Worm (Caenorhabditis elegans) whole organism, late embryonic: ENCODE results near the gene ccch-1.

ENCODE experiments used
- C08G9.2 ChIP-seq: sonication (generic microtip); optimal IDR thresholded peaks from 2 replicates; lab custom pipeline; 2016; ENCODE audit warnings: mild to moderate bottlenecking, missing genetic modification characterization, moderate library complexity, missing compliant biosample characterization
- T23F11.4 ChIP-seq: fragments of 200-800 bp; sonication (Bioruptor generic); optimal IDR thresholded peaks from 2 replicates; lab custom pipeline; 2018; ENCODE audit warnings: mild to moderate bottlenecking, missing genetic modification characterization, missing compliant biosample characterization
- Y22D7AL.16 ChIP-seq: sonication (generic microtip); optimal IDR thresholded peaks from 2 replicates; lab custom pipeline; 2016; ENCODE audit warnings: missing genetic modification characterization, missing compliant biosample characterization
- ama-1 ChIP-seq: fragments of 150-350 bp; optimal IDR thresholded peaks from 2 replicates; lab custom pipeline; 2014
- ceh-14 ChIP-seq: sonication (generic microtip); optimal IDR thresholded peaks from 2 replicates; lab custom pipeline; 2016; ENCODE audit warnings: missing genotype, missing genetic modification characterization, missing compliant biosample characterization
- ceh-34 ChIP-seq: sonication (generic microtip); optimal IDR thresholded peaks from 2 replicates; lab custom pipeline; 2016; ENCODE audit warnings: mild to moderate bottlenecking, missing genetic modification characterization, missing compliant biosample characterization
- ceh-9 ChIP-seq: sonication (generic microtip); optimal IDR thresholded peaks from 2 replicates; lab custom pipeline; 2016; ENCODE audit warnings: mild to moderate bottlenecking, missing genetic modification characterization, inconsistent platforms, missing compliant biosample characterization
- dmd-4 ChIP-seq: sonication (generic microtip); optimal IDR thresholded peaks from 2 replicates; lab custom pipeline; 2016; ENCODE audit warnings: borderline replicate concordance, missing genetic modification characterization, missing compliant biosample characterization
- dve-1 ChIP-seq: sonication (generic microtip); optimal IDR thresholded peaks from 2 replicates; lab custom pipeline; 2017; ENCODE audit warnings: antibody characterized with exemption, mild to moderate bottlenecking, missing genetic modification characterization, missing compliant biosample characterization
- elt-2 ChIP-seq: sonication (generic microtip); optimal IDR thresholded peaks from 2 replicates; lab custom pipeline; 2016; ENCODE audit warnings: missing genetic modification reagents, missing genetic modification characterization, missing compliant biosample characterization
- elt-4 ChIP-seq: sonication (generic microtip); optimal IDR thresholded peaks from 2 replicates; lab custom pipeline; 2016; ENCODE audit warnings: missing genetic modification characterization, missing compliant biosample characterization
- fax-1 ChIP-seq: sonication (generic microtip); optimal IDR thresholded peaks from 2 replicates; lab custom pipeline; 2016; ENCODE audit warnings: missing genotype, missing genetic modification characterization, missing compliant biosample characterization
- gmeb-2 ChIP-seq: sonication (generic microtip); optimal IDR thresholded peaks from 2 replicates; lab custom pipeline; 2016; ENCODE audit warnings: missing genetic modification characterization, inconsistent platforms, missing compliant biosample characterization
- hlh-30 ChIP-seq: sonication (generic microtip); optimal IDR thresholded peaks from 2 replicates; lab custom pipeline; 2017; ENCODE audit warnings: antibody characterized with exemption, missing genetic modification characterization, missing compliant biosample characterization; ENCODE audit not compliant: insufficient read depth
- hlh-6 ChIP-seq: sonication (generic microtip); optimal IDR thresholded peaks from 2 replicates; lab custom pipeline; 2016; ENCODE audit warnings: missing genotype, missing genetic modification characterization, missing compliant biosample characterization
- lim-6 ChIP-seq: sonication (generic microtip); optimal IDR thresholded peaks from 2 replicates; lab custom pipeline; 2016; ENCODE audit warnings: missing genetic modification characterization, missing compliant biosample characterization
- lin-11 ChIP-seq: fragments of 200-800 bp; sonication (Bioruptor generic); optimal IDR thresholded peaks from 2 replicates; lab custom pipeline; 2018; ENCODE audit warnings: mild to moderate bottlenecking, missing genetic modification characterization, missing compliant biosample characterization
- mec-3 ChIP-seq: sonication (generic microtip); optimal IDR thresholded peaks from 2 replicates; lab custom pipeline; 2016; ENCODE audit warnings: borderline replicate concordance, missing genetic modification characterization, missing compliant biosample characterization
- nfya-1 ChIP-seq: sonication (generic microtip); optimal IDR thresholded peaks from 2 replicates; lab custom pipeline; 2017; ENCODE audit warnings: missing genetic modification characterization, mild to moderate bottlenecking, missing compliant biosample characterization, antibody characterized with exemption, moderate library complexity
- nhr-11 ChIP-seq: fragments of 150-350 bp; optimal IDR thresholded peaks from 2 replicates; lab custom pipeline; 2014; ENCODE audit warnings: missing biosample characterization, missing genetic modification characterization
- odd-2 ChIP-seq: sonication (generic microtip); optimal IDR thresholded peaks from 2 replicates; lab custom pipeline; 2017; ENCODE audit warnings: antibody characterized with exemption, mild to moderate bottlenecking, missing genetic modification characterization, missing compliant biosample characterization
- pag-3 ChIP-seq: sonication (generic microtip); optimal IDR thresholded peaks from 2 replicates; lab custom pipeline; 2016; ENCODE audit warnings: missing compliant biosample characterization, missing genetic modification characterization, borderline replicate concordance
- pax-1 ChIP-seq: fragments of 150-350 bp; optimal IDR thresholded peaks from 2 replicates; lab custom pipeline; 2014; ENCODE audit warnings: missing biosample characterization, missing genetic modification characterization
- pha-4 ChIP-seq: fragments of 150-350 bp; optimal IDR thresholded peaks from 2 replicates; lab custom pipeline; 2018; ENCODE audit warnings: missing biosample characterization, missing genetic modification reagents, missing genetic modification characterization
- rnt-1 ChIP-seq: sonication (generic microtip); optimal IDR thresholded peaks from 2 replicates; lab custom pipeline; 2016; ENCODE audit warnings: missing genetic modification characterization, missing compliant biosample characterization
- sox-2 ChIP-seq: fragments of 200-800 bp; sonication (Bioruptor generic); IDR thresholded peaks from 2 replicates; pipeline ENCODE4 v1.3.6; 2022; ENCODE audit warnings: missing genetic modification reagents, missing genetic modification characterization, missing compliant biosample characterization
- sox-4 ChIP-seq: sonication (generic microtip); optimal IDR thresholded peaks from 2 replicates; lab custom pipeline; 2017; ENCODE audit warnings: mild to moderate bottlenecking, missing genetic modification characterization, inconsistent platforms, missing compliant biosample characterization
- syd-9 ChIP-seq: sonication (generic microtip); optimal IDR thresholded peaks from 2 replicates; lab custom pipeline; 2016; ENCODE audit warnings: mild to moderate bottlenecking, missing genetic modification characterization, moderate library complexity, missing compliant biosample characterization
- unc-3 ChIP-seq, 2 experiments: fragments of 200-800 bp in 1 of 2; sonication (Bioruptor generic) in 1 of 2; sonication (generic microtip) in 1 of 2; conservative IDR thresholded peaks in 1 of 2; optimal IDR thresholded peaks in 1 of 2; 2 replicates each; pipeline versions ENCODE4 v1.3.6 to Lab custom; 2016 to 2022; ENCODE audit warnings: missing compliant biosample characterization in 2 of 2, missing genetic modification characterization in 2 of 2, missing genetic modification reagents in 1 of 2
- unc-42 ChIP-seq: sonication (generic microtip); optimal IDR thresholded peaks from 2 replicates; lab custom pipeline; 2016; ENCODE audit warnings: missing genotype, missing genetic modification characterization, missing compliant biosample characterization
- unc-55 ChIP-seq: sonication (generic microtip); optimal IDR thresholded peaks from 2 replicates; lab custom pipeline; 2017; ENCODE audit warnings: missing biosample characterization, missing genetic modification reagents, missing genetic modification characterization
- unc-86 ChIP-seq: sonication (generic microtip); optimal IDR thresholded peaks from 2 replicates; lab custom pipeline; 2016; ENCODE audit warnings: missing genetic modification characterization, missing compliant biosample characterization
- zip-5 ChIP-seq: sonication (generic microtip); optimal IDR thresholded peaks from 2 replicates; lab custom pipeline; 2016; ENCODE audit warnings: missing genetic modification characterization, missing compliant biosample characterization
- ztf-16 ChIP-seq: sonication (generic microtip); optimal IDR thresholded peaks from 2 replicates; lab custom pipeline; 2017; ENCODE audit warnings: missing genetic modification characterization, missing compliant biosample characterization

ccch-1 gene

ce11 chrV:11564573-11564972, 36.9 kb downstream of the ccch-1 start, which contains the start of gene srx-87:
Gene srx-87 (plus strand): TSS chrV:11564873.
- TF ChIP-seq ceh-34 (tag; lab: Kevin White, UChicago) (no peak), unc-3 (GFP tag; conservative IDR thresholded peaks at IDR 0.05; lab: Robert Waterston, UW) (no peak), unc-3 (tag; optimal IDR thresholded peaks at IDR 0.05; lab: Kevin White, UChicago) (no peak), nfya-1 (tag; lab: Kevin White, UChicago) (no peak), syd-9 (no peak), pha-4 (no peak), lim-6 (tag; lab: Kevin White, UChicago) (no peak), pag-3 (tag; lab: Kevin White, UChicago) (no peak), unc-86 (tag; lab: Kevin White, UChicago) (no peak), mec-3 (tag; lab: Kevin White, UChicago) (no peak), dmd-4 (tag; lab: Kevin White, UChicago) (no peak)

- TF ChIP-seq syd-9 (no peak), hlh-30 (tag; lab: Kevin White, UChicago) (no peak), Y22D7AL.16 (tag; lab: Kevin White, UChicago) (no peak), pha-4 (no peak), T23F11.4 (no peak), fax-1 (tag; lab: Kevin White, UChicago) (no peak), ceh-14 (tag; lab: Kevin White, UChicago) (no peak), ceh-9 (tag; lab: Kevin White, UChicago) (no peak), hlh-6 (tag; lab: Kevin White, UChicago) (no peak), odd-2 (tag; lab: Kevin White, UChicago) (no peak), rnt-1 (tag; lab: Kevin White, UChicago) (no peak), unc-55 (GFP tag; lab: Kevin White, UChicago) (no peak)
Measured at ce11 chrV:11570169-11570651, 42.6 kb downstream of the ccch-1 start, which contains the start of the genes nhr-101 and pms-2. Gene nhr-101 (plus strand): TSS chrV:11570476. Gene pms-2 (minus strand): TSS chrV:11570601.

ce11 chrV:11572803-11573490, 45.3 kb downstream of the ccch-1 start, which contains the start of the genes H12C20.7 and nhr-68:
Gene H12C20.7 (minus strand): TSS chrV:11572990.
Gene nhr-68 (plus strand): TSS chrV:11573440.
- TF ChIP-seq elt-2 (peak; percentile 96), pag-3 (tag; lab: Kevin White, UChicago) (no peak), dve-1 (tag; lab: Kevin White, UChicago) (peak; percentile 64), zip-5 (tag; lab: Kevin White, UChicago) (no peak)

- TF ChIP-seq gmeb-2 (tag; lab: Kevin White, UChicago) (no peak), C08G9.2 (tag; lab: Kevin White, UChicago) (no peak), pha-4 (no peak), ama-1 (no peak), sox-2 (GFP tag; lab: Robert Waterston, UW) (no peak), pax-1 (no peak), lin-11 (tag; lab: Kevin White, UChicago) (no peak), sox-4 (tag; lab: Kevin White, UChicago) (no peak)
Measured at ce11 chrV:11574563-11574962, 46.9 kb downstream of the ccch-1 start.

ce11 chrV:11580826-11581225, 53.2 kb downstream of the ccch-1 start, which contains the start of gene srx-90:
Gene srx-90 (plus strand): TSS chrV:11581126.
- TF ChIP-seq pha-4: no peak
- TF ChIP-seq ceh-34 (tag; lab: Kevin White, UChicago): no peak
- no peak for TF ChIP-seq sox-4 (tag; lab: Kevin White, UChicago)
- no peak for TF ChIP-seq unc-42
- no peak for TF ChIP-seq ztf-16
- no peak for TF ChIP-seq ama-1
- TF ChIP-seq nhr-11: no peak
- TF ChIP-seq elt-4 (tag; lab: Kevin White, UChicago): no peak
- TF ChIP-seq, all 69 proteins: peak for 0
